Fruit fly (Drosophila melanogaster) whole organism, embryonic: ENCODE data around the gene CG14043.

Experiments
- Abd-B ChIP-seq: fragments of 200-800 bp; sonication (Bioruptor generic); optimal IDR thresholded peaks from 2 replicates; lab custom pipeline; 2018; ENCODE audit warnings: missing biosample characterization, mild to moderate bottlenecking, missing genetic modification characterization, moderate library complexity
- Ada2b ChIP-seq: fragments of 200-800 bp; sonication (Bioruptor generic); IDR thresholded peaks from 2 replicates; pipeline ENCODE4 v1.3.6; 2022; ENCODE audit warnings: missing biosample characterization, missing genetic modification characterization
- Aef1 ChIP-seq: fragments of 200-800 bp; sonication (Bioruptor generic); IDR thresholded peaks from 3 replicates; pipeline ENCODE4 v1.3.6; 2022; ENCODE audit warnings: missing biosample characterization, missing genetic modification characterization
- C15 ChIP-seq: fragments of 200-800 bp; sonication (Bioruptor generic); IDR thresholded peaks from 3 replicates; pipeline ENCODE4 v1.3.6; 2022; ENCODE audit warnings: missing biosample characterization, missing genetic modification characterization
- CG11093 ChIP-seq: fragments of 200-800 bp; sonication (Bioruptor generic); IDR thresholded peaks from 3 replicates; pipeline ENCODE4 v1.3.6; 2022; ENCODE audit warnings: missing biosample characterization, missing genetic modification characterization
- CG14050 ChIP-seq: fragments of 200-800 bp; sonication (Bioruptor generic); IDR thresholded peaks from 3 replicates; pipeline ENCODE4 v1.3.6; 2022; ENCODE audit warnings: missing biosample characterization, missing genetic modification characterization
- CG18262 ChIP-seq: fragments of 200-800 bp; optimal IDR thresholded peaks from 3 replicates; lab custom pipeline; 2019; ENCODE audit warnings: missing biosample characterization, mild to moderate bottlenecking, missing genetic modification characterization, moderate library complexity
- CG31365 ChIP-seq: fragments of 200-800 bp; sonication (Bioruptor generic); optimal IDR thresholded peaks from 2 replicates; lab custom pipeline; 2018; ENCODE audit warnings: missing biosample characterization, mild to moderate bottlenecking, missing genetic modification characterization
- CG32767 ChIP-seq: fragments of 200-800 bp; sonication (Bioruptor generic); IDR thresholded peaks from 2 replicates; pipeline ENCODE4 v1.3.6; 2022; ENCODE audit warnings: missing biosample characterization, missing genetic modification characterization
- CG34422 ChIP-seq: fragments of 200-800 bp; sonication (Bioruptor generic); IDR thresholded peaks from 3 replicates; pipeline ENCODE4 v1.3.6; 2022; ENCODE audit warnings: missing biosample characterization, missing genetic modification characterization
- CG42726 ChIP-seq: fragments of 200-800 bp; sonication (Bioruptor generic); IDR thresholded peaks from 2 replicates; pipeline ENCODE4 v1.3.6; 2022; ENCODE audit warnings: missing biosample characterization, missing genetic modification characterization; ENCODE audit not compliant: partially characterized antibody
- CG4360 ChIP-seq: fragments of 200-800 bp; sonication (Bioruptor generic); IDR thresholded peaks from 2 replicates; pipeline ENCODE4 v1.3.6; 2022; ENCODE audit warnings: missing biosample characterization, missing genetic modification characterization
- CG6654 ChIP-seq: fragments of 200-800 bp; sonication (Bioruptor generic); optimal IDR thresholded peaks from 2 replicates; lab custom pipeline; 2017; ENCODE audit warnings: missing biosample characterization, mild to moderate bottlenecking, missing genetic modification characterization
- CG7357 ChIP-seq: fragments of 200-800 bp; sonication (Bioruptor generic); IDR thresholded peaks from 3 replicates; pipeline ENCODE4 v1.3.6; 2022; ENCODE audit warnings: missing biosample characterization, missing genetic modification characterization
- CG8290 ChIP-seq, 3 experiments: fragments of 200-800 bp; sonication (Bioruptor generic); optimal IDR thresholded peaks; 2 replicates each; lab custom pipeline; 2016 to 2019; ENCODE audit warnings: missing biosample characterization in 3 of 3, missing genetic modification characterization in 3 of 3, mild to moderate bottlenecking in 2 of 3, moderate library complexity in 1 of 3
- CG8478 ChIP-seq: fragments of >200 bp; optimal IDR thresholded peaks from 2 replicates; lab custom pipeline; 2018
- Dfd ChIP-seq, 2 experiments: fragments of >200 bp; optimal IDR thresholded peaks; 2 replicates each; lab custom pipeline; 2017; ENCODE audit warnings: missing biosample characterization in 2 of 2, missing genetic modification characterization in 2 of 2
- Eip74EF ChIP-seq, 2 experiments: fragments of 200-800 bp in 1 of 2; fragments of >200 bp in 1 of 2; sonication (Bioruptor generic) in 1 of 2; optimal IDR thresholded peaks; 2 replicates each; lab custom pipeline; 2017 to 2019; ENCODE audit warnings: missing biosample characterization in 2 of 2, missing genetic modification characterization in 2 of 2, mild to moderate bottlenecking in 1 of 2, moderate library complexity in 1 of 2
- Elba2 ChIP-seq: fragments of 200-800 bp; sonication (Bioruptor generic); optimal IDR thresholded peaks from 3 replicates; lab custom pipeline; 2016; ENCODE audit warnings: missing biosample characterization, missing genetic modification characterization
- Ets97D ChIP-seq: fragments of 200-800 bp; sonication (Bioruptor generic); optimal IDR thresholded peaks from 3 replicates; lab custom pipeline; 2016; ENCODE audit warnings: missing biosample characterization, missing genetic modification characterization
- Fer1 ChIP-seq: fragments of 200-800 bp; sonication (Bioruptor generic); optimal IDR thresholded peaks from 2 replicates; lab custom pipeline; 2017; ENCODE audit warnings: missing biosample characterization, mild to moderate bottlenecking, missing genetic modification characterization
- H15 ChIP-seq: fragments of 200-800 bp; sonication (Bioruptor generic); IDR thresholded peaks from 3 replicates; pipeline ENCODE4 v1.3.6; 2022; ENCODE audit warnings: missing biosample characterization, missing genetic modification characterization
- MTF-1 ChIP-seq: fragments of 200-800 bp; sonication (Bioruptor generic); optimal IDR thresholded peaks from 2 replicates; lab custom pipeline; 2018; ENCODE audit warnings: missing biosample characterization, mild to moderate bottlenecking, missing genetic modification characterization, borderline replicate concordance
- bsh ChIP-seq, 2 experiments: fragments of 200-800 bp; sonication (Bioruptor generic); optimal IDR thresholded peaks; 2 replicates each; lab custom pipeline; 2017 to 2018; ENCODE audit warnings: mild to moderate bottlenecking in 2 of 2, missing biosample characterization in 2 of 2, missing genetic modification characterization in 2 of 2, moderate library complexity in 1 of 2
- btn ChIP-seq: fragments of 200-800 bp; sonication (Bioruptor generic); optimal IDR thresholded peaks from 2 replicates; lab custom pipeline; 2016; ENCODE audit warnings: missing biosample characterization, missing genetic modification characterization
- cad ChIP-seq: fragments of >200 bp; optimal IDR thresholded peaks from 2 replicates; lab custom pipeline; 2017; ENCODE audit warnings: missing biosample characterization, missing genetic modification characterization
- chinmo ChIP-seq: fragments of 200-800 bp; sonication (Bioruptor generic); IDR thresholded peaks from 4 replicates; pipeline ENCODE4 v1.3.6; 2022; ENCODE audit warnings: missing biosample characterization, missing genetic modification characterization; ENCODE audit not compliant: partially characterized antibody
- dan ChIP-seq: fragments of 200-800 bp; sonication (Bioruptor generic); IDR thresholded peaks from 2 replicates; pipeline ENCODE4 v1.3.6; 2022; ENCODE audit warnings: missing biosample characterization, missing genetic modification characterization
- grau ChIP-seq: fragments of 200-800 bp; optimal IDR thresholded peaks from 3 replicates; lab custom pipeline; 2019; ENCODE audit warnings: missing biosample characterization, mild to moderate bottlenecking, missing genetic modification characterization, moderate library complexity
- gsb ChIP-seq: fragments of 200-800 bp; sonication (Bioruptor generic); IDR thresholded peaks from 2 replicates; pipeline ENCODE4 v1.3.6; 2022; ENCODE audit warnings: missing biosample characterization, missing genetic modification characterization
- nau ChIP-seq: fragments of 200-800 bp; sonication (Bioruptor generic); optimal IDR thresholded peaks from 3 replicates; lab custom pipeline; 2017; ENCODE audit warnings: missing biosample characterization, mild to moderate bottlenecking, missing genetic modification characterization, missing genetic modification reagents
- schlank ChIP-seq: fragments of 200-800 bp; sonication (Bioruptor generic); optimal IDR thresholded peaks from 2 replicates; lab custom pipeline; 2018; ENCODE audit warnings: missing biosample characterization, mild to moderate bottlenecking, missing genetic modification characterization
- sd ChIP-seq: fragments of 200-800 bp; sonication (Bioruptor generic); optimal IDR thresholded peaks from 3 replicates; lab custom pipeline; 2018; ENCODE audit warnings: missing biosample characterization, mild to moderate bottlenecking, missing genetic modification characterization, moderate library complexity
- sens ChIP-seq: fragments of 200-800 bp; sonication (Bioruptor generic); peaks from one replicate; lab custom pipeline; 2016; ENCODE audit warnings: missing biosample characterization, missing genetic modification characterization
- sqz ChIP-seq: fragments of 200-800 bp; sonication (Bioruptor generic); optimal IDR thresholded peaks from 3 replicates; lab custom pipeline; 2018; ENCODE audit warnings: missing biosample characterization, mild to moderate bottlenecking, missing genetic modification characterization
- tgo ChIP-seq: fragments of 200-800 bp; sonication (Bioruptor generic); IDR thresholded peaks from 3 replicates; pipeline ENCODE4 v1.3.6; 2022; ENCODE audit warnings: missing biosample characterization, missing genetic modification characterization
- tll ChIP-seq, 2 experiments: fragments of 200-800 bp in 1 of 2; fragments of >200 bp in 1 of 2; sonication (Bioruptor generic) in 1 of 2; optimal IDR thresholded peaks; 2 replicates each; lab custom pipeline; 2017 to 2019; ENCODE audit warnings: missing biosample characterization in 2 of 2, missing genetic modification characterization in 2 of 2, mild to moderate bottlenecking in 1 of 2, moderate library complexity in 1 of 2
- yki ChIP-seq: fragments of >200 bp; optimal IDR thresholded peaks from 3 replicates; lab custom pipeline; 2018

CG14043 gene

DNA sequence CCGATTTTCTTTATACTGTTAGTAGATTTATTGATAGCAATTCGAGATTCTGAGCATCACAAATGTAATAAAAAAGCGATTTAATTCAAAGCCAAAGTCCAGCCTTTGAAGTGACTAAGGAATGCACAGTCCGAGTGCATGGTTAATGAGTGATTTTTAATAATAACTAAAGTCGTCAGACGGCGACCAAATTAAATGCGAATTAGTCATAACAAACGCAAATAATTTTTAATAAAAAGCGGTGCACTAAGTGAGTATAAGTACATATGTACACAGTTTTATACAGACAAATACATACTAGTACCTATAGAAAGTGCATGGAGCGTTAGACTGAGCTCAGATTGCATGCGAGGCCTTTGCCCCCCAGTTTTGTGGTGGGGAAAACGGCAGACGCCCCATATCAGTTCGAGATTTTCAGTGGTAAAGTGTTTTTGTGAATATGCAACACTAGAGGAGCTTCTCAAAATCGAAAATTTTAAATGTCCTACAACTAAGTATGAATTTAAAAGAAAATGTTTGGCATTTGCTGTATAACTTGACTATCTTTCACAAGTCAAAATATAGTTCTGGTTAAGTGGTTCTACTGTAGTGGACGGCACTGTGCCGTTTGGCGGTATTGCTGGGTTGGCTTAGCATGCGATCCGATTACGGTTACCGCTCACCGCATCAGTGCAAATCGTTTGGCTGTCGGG lies 31.4 kb downstream of the CG14043 start (continued):
- no peak for TF ChIP-seq CG8290 (GFP tag; optimal IDR thresholded peaks at IDR 0.05; lab: Kevin White, UChicago)
- TF ChIP-seq CG8290 (tag; optimal IDR thresholded peaks at IDR 0.05; lab: Kevin White, UChicago) = no peak
- no peak for TF ChIP-seq Elba2
- TF ChIP-seq CG18262 (tag; lab: Kevin White, UChicago) = no peak
- no peak for TF ChIP-seq sqz (GFP tag; lab: Kevin White, UChicago)
- TF ChIP-seq gsb (GFP tag; lab: Robert Waterston, UW) = no peak
- TF ChIP-seq grau = peak; percentile 1
- TF ChIP-seq btn = no peak
- no peak for TF ChIP-seq yki (lab: Kevin White, UChicago)
- TF ChIP-seq Aef1 (GFP tag; lab: Robert Waterston, UW) = no peak
- TF ChIP-seq CG42726 (GFP tag; lab: Robert Waterston, UW) = no peak
- TF ChIP-seq schlank = no peak
- TF ChIP-seq C15 (GFP tag; lab: Robert Waterston, UW) = no peak
- TF ChIP-seq nau (GFP tag; lab: Kevin White, UChicago) = no peak
- peak in 1 of 2 experiments; percentile 19 for TF ChIP-seq bsh (GFP tag; optimal IDR thresholded peaks at IDR 0.05; lab: Kevin White, UChicago)
- no peak for TF ChIP-seq CG11093 (GFP tag; lab: Robert Waterston, UW)
- TF ChIP-seq CG14050 (GFP tag; lab: Robert Waterston, UW) = no peak
- TF ChIP-seq MTF-1 (GFP tag; lab: Kevin White, UChicago) = no peak
- peak; percentile 38; the same call in 1 of the 2 replicates for TF ChIP-seq Ada2b (GFP tag; lab: Robert Waterston, UW)
- no peak for TF ChIP-seq H15 (GFP tag; lab: Robert Waterston, UW)
- TF ChIP-seq Ets97D (GFP tag; lab: Kevin White, UChicago) = no peak
- no peak for TF ChIP-seq CG32767
- 0 out of 3 replicates have a peak, but pooled peaks have one; percentile 13 for TF ChIP-seq tgo
- no peak for TF ChIP-seq Abd-B (GFP tag; lab: Kevin White, UChicago)
- no peak for TF ChIP-seq Fer1

DNA sequence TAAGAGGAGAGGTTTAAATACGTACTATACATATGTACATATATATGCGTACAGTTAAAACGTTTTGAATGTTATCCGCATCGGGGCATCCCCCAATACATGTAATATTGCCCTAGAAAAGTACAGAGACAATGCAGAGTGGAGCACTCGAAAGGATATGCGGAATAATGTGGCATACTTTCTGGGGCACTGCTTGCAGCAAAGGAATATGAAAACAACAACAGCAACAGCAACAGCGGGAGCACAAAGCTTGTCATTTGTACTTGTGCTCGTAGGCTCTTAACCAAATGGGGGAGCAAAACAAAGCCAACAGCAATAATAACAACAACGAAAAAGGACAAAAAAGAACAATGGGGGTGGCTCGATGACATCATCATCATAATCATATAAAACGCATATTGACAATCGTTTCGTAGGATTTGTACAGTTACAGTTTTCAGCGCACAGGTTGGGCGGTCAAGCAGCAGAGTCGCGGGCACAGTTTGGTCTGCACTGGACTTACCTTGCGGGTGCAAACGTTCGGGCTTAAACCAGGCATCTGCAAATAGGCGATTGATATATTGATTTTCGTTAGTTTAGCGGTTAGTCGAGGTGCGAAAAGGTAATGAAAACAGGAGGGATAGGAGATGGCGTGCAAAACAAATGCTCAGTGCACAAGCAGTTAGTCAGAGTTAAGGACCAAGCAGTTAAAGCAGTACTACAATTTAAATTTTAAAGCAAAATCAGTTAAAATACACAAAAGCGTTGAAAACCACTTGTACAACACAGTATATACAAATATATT lies 32.4 kb downstream of the CG14043 start:
- TF ChIP-seq CG34422 (0 out of 3 replicates have a peak, but pooled peaks have one; percentile 24), CG8478 (lab: Kevin White, UChicago) (peak; percentile 78), CG6654 (GFP tag; lab: Kevin White, UChicago) (peak; percentile 97), Dfd (GFP tag; optimal IDR thresholded peaks at IDR 0.05; lab: Kevin White, UChicago) (peak in 1 of 2 experiments; percentile 97), dan (no peak), CG7357 (GFP tag; lab: Robert Waterston, UW) (no peak), sens (GFP tag; lab: Kevin White, UChicago) (peak; percentile 42), CG4360 (GFP tag; lab: Robert Waterston, UW) (peak; percentile 77), cad (GFP tag; lab: Kevin White, UChicago) (peak; percentile 84), sd (no peak), tll (GFP tag; optimal IDR thresholded peaks at IDR 0.05; lab: Kevin White, UChicago) (peak in 1 of 2 experiments; percentile 46), Eip74EF (GFP tag; optimal IDR thresholded peaks at IDR 0.05; lab: Kevin White, UChicago) (peak in 1 of 2 experiments; percentile 68), CG31365 (tag; lab: Kevin White, UChicago) (peak; percentile 81), chinmo (GFP tag; lab: Robert Waterston, UW) (0 out of 4 replicates have a peak, but pooled peaks have one; percentile 21)
